Fruit fly (Drosophila melanogaster): ENCODE data around the gene CG17261.

DNA sequence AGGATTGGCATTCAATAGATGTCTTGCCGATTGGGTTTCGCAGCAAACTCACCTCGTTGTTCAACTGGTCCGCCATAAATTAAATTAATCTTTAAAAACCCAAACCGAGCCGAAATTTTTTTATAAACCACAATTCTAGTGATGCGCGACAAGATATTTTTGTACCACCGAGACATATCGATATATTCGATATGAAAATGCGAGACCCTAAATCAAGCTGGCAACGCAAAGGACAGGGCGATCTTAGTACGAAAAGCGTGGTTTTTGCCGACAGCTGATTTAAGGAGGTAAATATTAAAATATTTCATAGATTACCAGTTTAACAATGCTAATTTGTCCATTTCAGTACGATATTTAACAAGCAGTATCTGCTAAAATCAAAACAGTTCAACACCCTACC lies 13.3 kb upstream of the CG17261 start, which contains the start of the genes Sf3b2 and CG17219:
- no peak for TF ChIP-seq psq (optimal IDR thresholded peaks at IDR 0.05)
- no peak for TF ChIP-seq usp (GFP tag; optimal IDR thresholded peaks at IDR 0.05)
- no peak for TF ChIP-seq pan (optimal IDR thresholded peaks at IDR 0.05)
- no peak for TF ChIP-seq Dll (optimal IDR thresholded peaks at IDR 0.05)
